Fruit fly (Drosophila melanogaster) Kc167 (cell line): ENCODE data around the gene Spn28F.

Experiments used
- Myc ChIP-seq: fragments of >200 bp; optimal IDR thresholded peaks from 2 replicates; lab custom pipeline; 2017; ENCODE audit warnings: missing external identifiers
- h ChIP-seq: fragments of >200 bp; optimal IDR thresholded peaks from 3 replicates; lab custom pipeline; 2018; ENCODE audit warnings: missing external identifiers
- ttk ChIP-seq: sonication (Bioruptor generic); optimal IDR thresholded peaks from 2 replicates; lab custom pipeline; 2017; ENCODE audit warnings: missing external identifiers

DNA sequence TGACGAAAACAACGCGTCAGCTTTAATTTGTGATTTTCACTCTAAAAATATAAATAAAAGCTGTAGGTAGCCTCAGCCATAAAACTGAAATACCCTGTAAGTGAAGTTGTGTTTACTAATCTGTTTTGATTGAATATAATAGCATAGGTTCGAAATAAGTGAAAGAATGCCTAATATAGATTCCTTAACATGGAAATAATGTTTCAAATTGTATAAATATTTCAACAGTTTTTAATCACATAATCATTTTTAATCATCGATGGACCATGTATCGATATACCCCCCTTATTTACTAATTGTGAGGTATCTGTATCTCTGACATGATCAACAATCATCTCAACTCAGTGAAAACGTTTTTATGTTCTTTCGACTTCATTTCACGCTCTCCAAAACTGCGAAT, 13.8 kb upstream of the Spn28F start:
- TF ChIP-seq h (lab: Kevin White, UChicago) (no peak), ttk (no peak), Myc (lab: Kevin White, UChicago) (no peak)
